Worm (Caenorhabditis elegans) whole organism, L4 larva: ENCODE measurements around the gene R08C7.11.

Source experiments
- D1046.2 ChIP-seq: fragments of 200-800 bp; sonication (Bioruptor generic); IDR thresholded peaks from 2 replicates; pipeline ENCODE4 v1.3.6; 2022; ENCODE audit warnings: missing genetic modification characterization, missing compliant biosample characterization
- F26F4.8 ChIP-seq: fragments of 200-800 bp; sonication (Bioruptor generic); conservative IDR thresholded peaks from 2 replicates; pipeline ENCODE4 v1.3.6; 2022; ENCODE audit warnings: missing genetic modification characterization, missing compliant biosample characterization
- Y105C5A.15 ChIP-seq: fragments of 200-800 bp; sonication (Bioruptor generic); IDR thresholded peaks from 2 replicates; pipeline ENCODE4 v1.3.6; 2022; ENCODE audit warnings: missing genetic modification characterization, missing compliant biosample characterization
- Y5F2A.4 ChIP-seq: fragments of 200-800 bp; sonication (Bioruptor generic); optimal IDR thresholded peaks from 2 replicates; lab custom pipeline; 2018; ENCODE audit warnings: mild to moderate bottlenecking, missing genetic modification characterization, missing compliant biosample characterization
- ZK337.2 ChIP-seq: fragments of 200-800 bp; sonication (Bioruptor generic); IDR thresholded peaks from 2 replicates; pipeline ENCODE4 v1.3.6; 2022; ENCODE audit warnings: missing genetic modification reagents, missing genetic modification characterization, missing compliant biosample characterization
- aly-2 ChIP-seq: sonication (generic microtip); optimal IDR thresholded peaks from 2 replicates; lab custom pipeline; 2018; ENCODE audit warnings: missing biosample characterization, missing genetic modification characterization
- ama-1 ChIP-seq: fragments of 150-350 bp; optimal IDR thresholded peaks from 2 replicates; lab custom pipeline; 2014; ENCODE audit warnings: inconsistent platforms, mixed read lengths
- attf-4 ChIP-seq: sonication (generic microtip); optimal IDR thresholded peaks from 3 replicates; lab custom pipeline; 2017; ENCODE audit warnings: missing biosample characterization, missing genetic modification characterization
- ces-1 ChIP-seq: fragments of 150-350 bp; sonication (generic microtip); optimal IDR thresholded peaks from 4 replicates; lab custom pipeline; 2014; ENCODE audit warnings: missing biosample characterization, missing genetic modification reagents, missing genetic modification characterization
- cey-2 ChIP-seq: sonication (generic microtip); optimal IDR thresholded peaks from 3 replicates; lab custom pipeline; 2017; ENCODE audit warnings: missing genetic modification characterization, mild to moderate bottlenecking, missing compliant biosample characterization, antibody characterized with exemption, borderline replicate concordance; ENCODE audit not compliant: insufficient read depth
- daf-8 ChIP-seq: fragments of 200-800 bp; sonication (Bioruptor generic); IDR thresholded peaks from 2 replicates; pipeline ENCODE4 v1.3.6; 2022; ENCODE audit warnings: missing genetic modification characterization, missing compliant biosample characterization
- dmd-6 ChIP-seq: fragments of 200-800 bp; sonication (Bioruptor generic); IDR thresholded peaks from 2 replicates; pipeline ENCODE4 v1.3.6; 2022; ENCODE audit warnings: missing genetic modification reagents, missing genetic modification characterization, missing compliant biosample characterization
- dmd-8 ChIP-seq: fragments of 200-800 bp; sonication (Bioruptor generic); IDR thresholded peaks from 2 replicates; pipeline ENCODE4 v1.3.6; 2022; ENCODE audit warnings: missing genetic modification characterization, missing compliant biosample characterization
- dmd-9 ChIP-seq: fragments of 200-800 bp; sonication (Bioruptor generic); IDR thresholded peaks from 2 replicates; pipeline ENCODE4 v1.3.6; 2022; ENCODE audit warnings: missing genetic modification reagents, missing genetic modification characterization, missing compliant biosample characterization
- dpl-1 ChIP-seq: fragments of 150-350 bp; optimal IDR thresholded peaks from 2 replicates; lab custom pipeline; 2014; ENCODE audit warnings: missing biosample characterization, missing genetic modification reagents, missing genetic modification characterization
- duxl-1 ChIP-seq: sonication (generic microtip); optimal IDR thresholded peaks from 2 replicates; lab custom pipeline; 2016; ENCODE audit warnings: mild to moderate bottlenecking, missing genetic modification characterization, moderate library complexity, missing compliant biosample characterization; ENCODE audit not compliant: poor library complexity
- hif-1 ChIP-seq, 2 experiments: sonication (generic microtip); optimal IDR thresholded peaks; 2 replicates each; lab custom pipeline; 2016 to 2017; ENCODE audit warnings: missing compliant biosample characterization in 2 of 2, missing genetic modification characterization in 2 of 2, missing genetic modification reagents in 2 of 2, missing genotype in 2 of 2, mild to moderate bottlenecking in 1 of 2
- hmg-1.1 ChIP-seq: fragments of 200-800 bp; sonication (Bioruptor generic); IDR thresholded peaks from 2 replicates; pipeline ENCODE4 v1.3.6; 2022; ENCODE audit warnings: missing genetic modification reagents, missing genetic modification characterization, missing compliant biosample characterization
- lim-7 ChIP-seq: fragments of 200-800 bp; sonication (Bioruptor generic); IDR thresholded peaks from 2 replicates; pipeline ENCODE4 v1.3.6; 2022; ENCODE audit warnings: missing genetic modification characterization, missing compliant biosample characterization
- lin-29 ChIP-seq: fragments of 200-800 bp; sonication (Bioruptor generic); IDR thresholded peaks from 2 replicates; pipeline ENCODE4 v1.3.6; 2022; ENCODE audit warnings: missing genetic modification reagents, missing genetic modification characterization, missing compliant biosample characterization
- lsy-2 ChIP-seq, 2 experiments: fragments of 150-350 bp in 1 of 2; sonication (generic microtip) in 1 of 2; optimal IDR thresholded peaks; 2 replicates each; lab custom pipeline; 2014 to 2017; ENCODE audit warnings: missing biosample characterization in 2 of 2, missing genetic modification characterization in 2 of 2
- madf-5 ChIP-seq, 2 experiments: fragments of 200-800 bp; sonication (Bioruptor generic); IDR thresholded peaks; 2 replicates each; pipeline ENCODE4 v1.3.6; 2022; ENCODE audit warnings: missing compliant biosample characterization in 2 of 2, missing genetic modification characterization in 2 of 2
- mep-1 ChIP-seq: fragments of 150-350 bp; sonication (generic microtip); optimal IDR thresholded peaks from 3 replicates; lab custom pipeline; 2014; ENCODE audit warnings: missing biosample characterization, missing genetic modification characterization
- mes-2 ChIP-seq: sonication (generic microtip); optimal IDR thresholded peaks from 2 replicates; lab custom pipeline; 2016; ENCODE audit warnings: missing genotype, mild to moderate bottlenecking, missing genetic modification characterization, missing compliant biosample characterization; ENCODE audit not compliant: poor library complexity, severe bottlenecking
- nhr-102 ChIP-seq: sonication (generic microtip); optimal IDR thresholded peaks from 2 replicates; lab custom pipeline; 2016; ENCODE audit warnings: mild to moderate bottlenecking, missing genetic modification characterization, moderate library complexity, missing compliant biosample characterization
- nhr-11 ChIP-seq: fragments of 150-350 bp; optimal IDR thresholded peaks from 2 replicates; lab custom pipeline; 2014; ENCODE audit warnings: missing biosample characterization, missing genetic modification characterization
- nhr-237 ChIP-seq: sonication (generic microtip); optimal IDR thresholded peaks from 2 replicates; lab custom pipeline; 2017; ENCODE audit warnings: missing biosample characterization, missing genetic modification characterization
- nhr-25 ChIP-seq: sonication (generic microtip); optimal IDR thresholded peaks from 2 replicates; lab custom pipeline; 2017; ENCODE audit warnings: missing genetic modification characterization, mild to moderate bottlenecking, missing compliant biosample characterization, antibody characterized with exemption, moderate library complexity, borderline replicate concordance; ENCODE audit not compliant: insufficient read depth
- nhr-41 ChIP-seq: fragments of 200-800 bp; sonication (Bioruptor generic); IDR thresholded peaks from 2 replicates; pipeline ENCODE4 v1.3.6; 2022; ENCODE audit warnings: missing genetic modification reagents, missing genetic modification characterization, missing compliant biosample characterization
- nhr-48 ChIP-seq: sonication (generic microtip); optimal IDR thresholded peaks from 2 replicates; lab custom pipeline; 2016; ENCODE audit warnings: mild to moderate bottlenecking, missing genetic modification characterization, missing compliant biosample characterization
- nhr-76 ChIP-seq: fragments of 150-350 bp; optimal IDR thresholded peaks from 2 replicates; lab custom pipeline; 2014; ENCODE audit warnings: missing biosample characterization, missing genetic modification characterization
- nhr-77 ChIP-seq: fragments of 150-350 bp; optimal IDR thresholded peaks from 2 replicates; lab custom pipeline; 2014; ENCODE audit warnings: missing biosample characterization, missing genetic modification characterization
- php-3 ChIP-seq: fragments of 200-800 bp; sonication (Bioruptor generic); IDR thresholded peaks from 2 replicates; pipeline ENCODE4 v1.3.6; 2022; ENCODE audit warnings: missing genetic modification reagents, missing genetic modification characterization, missing compliant biosample characterization
- pqm-1 ChIP-seq: sonication (generic microtip); optimal IDR thresholded peaks from 2 replicates; lab custom pipeline; 2017; ENCODE audit warnings: missing biosample characterization, missing genetic modification characterization
- saeg-2 ChIP-seq: fragments of 200-800 bp; sonication (Bioruptor generic); IDR thresholded peaks from 2 replicates; pipeline ENCODE4 v1.3.6; 2022; ENCODE audit warnings: missing genetic modification reagents, missing genetic modification characterization, missing compliant biosample characterization
- sdz-12 ChIP-seq: fragments of 200-800 bp; sonication (Bioruptor generic); optimal IDR thresholded peaks from 2 replicates; lab custom pipeline; 2018; ENCODE audit warnings: mild to moderate bottlenecking, missing genetic modification characterization, missing compliant biosample characterization
- tag-97 ChIP-seq: fragments of 200-800 bp; sonication (Bioruptor generic); IDR thresholded peaks from 2 replicates; pipeline ENCODE4 v1.3.6; 2022; ENCODE audit warnings: missing genetic modification characterization, missing compliant biosample characterization
- tra-1 ChIP-seq: fragments of 200-800 bp; sonication (Bioruptor generic); IDR thresholded peaks from 2 replicates; pipeline ENCODE4 v1.3.6; 2022; ENCODE audit warnings: missing genetic modification reagents, missing genetic modification characterization, missing compliant biosample characterization
- unc-130 ChIP-seq: sonication (generic microtip); optimal IDR thresholded peaks from 2 replicates; lab custom pipeline; 2016; ENCODE audit warnings: missing genetic modification reagents, missing genetic modification characterization, missing compliant biosample characterization
- unc-62 ChIP-seq, 3 experiments: fragments of 150-350 bp in 1 of 3; sonication (generic microtip); optimal IDR thresholded peaks in 2 of 3; peaks in 1 of 3; 1 replicate in 1 of 3; 2 replicates in 2 of 3; lab custom pipeline; 2014 to 2017; ENCODE audit warnings: missing biosample characterization in 3 of 3, missing genetic modification characterization in 3 of 3, missing genetic modification reagents in 3 of 3, missing genotype in 1 of 3
- zfp-3 ChIP-seq: fragments of 200-800 bp; sonication (Bioruptor generic); conservative IDR thresholded peaks from 2 replicates; pipeline ENCODE4 v1.3.6; 2022; ENCODE audit warnings: missing genetic modification reagents, missing genetic modification characterization, missing compliant biosample characterization
- zip-11 ChIP-seq: fragments of 200-800 bp; sonication (Bioruptor generic); IDR thresholded peaks from 2 replicates; pipeline ENCODE4 v1.3.6; 2022; ENCODE audit warnings: missing genetic modification characterization, missing compliant biosample characterization
- zip-2 ChIP-seq: fragments of 150-350 bp; optimal IDR thresholded peaks from 2 replicates; lab custom pipeline; 2014; ENCODE audit warnings: missing biosample characterization, missing genetic modification characterization

The R08C7.11 gene

DNA sequence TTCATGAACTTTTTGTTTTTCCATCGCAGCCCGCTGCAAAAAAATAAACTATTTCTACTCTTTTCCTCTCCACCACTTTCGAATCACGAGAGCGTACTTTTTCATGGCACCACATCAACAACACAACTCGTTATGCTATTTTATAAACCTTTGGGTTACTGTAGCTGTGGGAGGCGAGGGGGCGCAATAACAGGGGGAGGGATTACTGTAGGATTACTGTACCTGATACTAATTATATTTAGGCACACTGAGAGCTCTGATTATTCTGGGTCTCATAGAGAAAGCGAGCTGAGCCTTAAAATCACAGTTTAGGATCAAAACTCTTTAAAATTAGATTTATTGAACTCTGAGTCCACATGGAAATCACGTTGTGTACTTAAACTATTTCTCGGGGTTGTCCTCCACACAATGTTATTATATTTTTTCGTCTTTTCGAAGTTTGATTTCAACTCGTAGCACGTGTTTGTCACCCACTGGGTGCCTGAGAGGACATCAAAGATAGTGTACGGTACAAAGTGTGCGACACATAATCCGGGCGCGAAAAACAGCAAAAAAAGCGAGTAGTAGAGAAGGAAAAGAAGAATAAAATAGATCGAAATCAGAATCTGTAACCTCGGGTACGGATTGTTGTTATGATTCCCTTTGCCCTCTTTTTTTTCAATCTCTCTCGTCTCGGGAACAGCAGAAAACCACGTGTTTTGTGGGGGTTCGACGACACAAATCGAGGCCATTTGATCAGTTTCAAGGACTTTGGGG is 17.9 kb upstream of the R08C7.11 start (continued):
- TF ChIP-seq hmg-1.1 (GFP tag; lab: Robert Waterston, UW) (peak; percentile 17; the same call in 1 of the 2 replicates), pqm-1 (tag; lab: Kevin White, UChicago) (no peak), nhr-48 (tag; lab: Kevin White, UChicago) (peak; percentile 65), ama-1 (lab: Kevin White, UChicago) (peak; percentile 70), dmd-9 (GFP tag; lab: Robert Waterston, UW) (peak; percentile 60; the same call in 1 of the 2 replicates), lin-29 (GFP tag; lab: Robert Waterston, UW) (no peak), nhr-77 (tag; lab: Kevin White, UChicago) (no peak), lsy-2 (tag; optimal IDR thresholded peaks at IDR 0.05; lab: Kevin White, UChicago) (no peak), madf-5 (GFP tag; IDR thresholded peaks at IDR 0.05; lab: Robert Waterston, UW) (no peak), mep-1 (tag; lab: Kevin White, UChicago) (peak; percentile 44), nhr-25 (tag; lab: Kevin White, UChicago) (peak; percentile 23), unc-62 (GFP tag; optimal IDR thresholded peaks at IDR 0.05 in 1 of 2; lab: Kevin White, UChicago) (peak in 1 of 2 experiments; percentile 98), unc-62 (tag; optimal IDR thresholded peaks at IDR 0.05; lab: Kevin White, UChicago) (no peak), hif-1 (tag; optimal IDR thresholded peaks at IDR 0.05; lab: Kevin White, UChicago) (no peak), nhr-102 (tag; lab: Kevin White, UChicago) (no peak), zip-2 (tag; lab: Kevin White, UChicago) (no peak), nhr-76 (tag; lab: Kevin White, UChicago) (no peak), cey-2 (tag; lab: Kevin White, UChicago) (no peak), tag-97 (GFP tag; lab: Robert Waterston, UW) (no peak), Y5F2A.4 (GFP tag; lab: Kevin White, UChicago) (no peak), Y105C5A.15 (GFP tag; lab: Robert Waterston, UW) (no peak), zfp-3 (GFP tag; lab: Robert Waterston, UW) (no peak), ZK337.2 (GFP tag; lab: Robert Waterston, UW) (no peak), php-3 (GFP tag; lab: Robert Waterston, UW) (no peak; the same call in 1 of the 2 replicates), nhr-41 (no peak), unc-130 (no peak), F26F4.8 (GFP tag; lab: Robert Waterston, UW) (no peak), lim-7 (no peak), saeg-2 (GFP tag; lab: Robert Waterston, UW) (no peak)

DNA sequence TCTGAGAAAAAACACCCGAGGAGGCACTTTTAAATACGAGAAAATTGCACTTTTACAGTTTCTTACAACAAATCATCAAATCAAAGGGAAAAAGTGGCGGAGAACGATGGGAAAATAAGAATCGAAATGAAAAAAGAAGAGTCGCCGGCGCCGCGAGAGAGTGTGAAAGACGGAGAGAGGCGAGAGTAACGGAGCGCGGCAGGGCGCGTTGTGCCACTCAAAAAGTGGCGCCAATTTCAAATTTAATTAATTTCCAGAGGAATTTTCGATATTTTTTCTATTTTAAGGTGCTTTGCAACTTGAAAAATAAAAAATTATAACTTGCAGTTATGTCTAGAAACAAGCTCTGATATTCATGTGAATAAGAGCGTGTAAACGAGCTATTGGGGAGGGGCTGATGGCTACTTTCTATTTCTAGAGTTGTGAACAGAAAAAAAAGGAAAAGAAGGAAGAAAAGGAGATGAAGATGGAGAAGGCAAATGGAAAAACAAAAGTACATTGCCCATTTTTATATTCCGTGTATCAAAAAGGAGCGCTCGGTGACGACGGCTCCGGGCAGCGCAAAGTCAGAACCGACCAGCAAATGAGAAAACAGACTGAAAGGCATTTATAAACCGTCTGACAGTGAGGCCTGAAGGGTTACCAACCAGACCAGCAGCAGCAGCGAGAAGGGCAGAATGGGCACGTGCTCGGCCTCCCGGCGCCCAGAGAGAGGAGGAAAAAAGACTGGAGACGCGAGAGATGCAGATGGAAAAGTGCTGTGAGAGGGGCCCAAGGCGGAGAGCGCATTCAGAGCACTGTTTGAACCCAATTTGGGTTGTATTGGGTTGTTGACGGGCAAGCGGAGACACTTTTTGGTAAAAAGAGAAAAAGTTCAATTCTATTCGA is 16.4 kb upstream of the R08C7.11 start:
- no peak for TF ChIP-seq zip-11
- no peak for TF ChIP-seq attf-4 (tag; lab: Kevin White, UChicago)
- peak; percentile 56 for TF ChIP-seq dpl-1
- no peak; the same call in 1 of the 2 replicates for TF ChIP-seq D1046.2
- 0 out of 2 replicates have a peak, but pooled peaks have one; percentile 39 for TF ChIP-seq tra-1
- TF ChIP-seq daf-8 (GFP tag; lab: Robert Waterston, UW): no peak
- TF ChIP-seq aly-2 (tag; lab: Kevin White, UChicago): no peak
- TF ChIP-seq dmd-8: peak; percentile 40; the same call in 1 of the 2 replicates
- TF ChIP-seq duxl-1 (tag; lab: Kevin White, UChicago): no peak
- no peak for TF ChIP-seq php-3 (GFP tag; lab: Robert Waterston, UW)
- no peak for TF ChIP-seq cey-2 (tag; lab: Kevin White, UChicago)
- no peak for TF ChIP-seq nhr-11 (tag; lab: Kevin White, UChicago)
- TF ChIP-seq unc-62 (GFP tag; optimal IDR thresholded peaks at IDR 0.05 in 1 of 2; lab: Kevin White, UChicago): peak in 1 of 2 experiments; percentile 97
- no peak for TF ChIP-seq unc-62 (tag; optimal IDR thresholded peaks at IDR 0.05; lab: Kevin White, UChicago)
- peak; percentile 47; the same call in 1 of the 2 replicates for TF ChIP-seq ZK337.2 (GFP tag; lab: Robert Waterston, UW)
- peak; percentile 51 for TF ChIP-seq nhr-77 (tag; lab: Kevin White, UChicago)
- no peak for TF ChIP-seq ces-1
- TF ChIP-seq Y105C5A.15 (GFP tag; lab: Robert Waterston, UW): peak; percentile 59; the same call in 1 of the 2 replicates
- no peak for TF ChIP-seq Y5F2A.4 (GFP tag; lab: Kevin White, UChicago)
- TF ChIP-seq sdz-12: no peak
- TF ChIP-seq nhr-237 (tag; lab: Kevin White, UChicago): no peak
- peak; percentile 48 for TF ChIP-seq mes-2
- TF ChIP-seq mep-1 (tag; lab: Kevin White, UChicago): peak; percentile 14
- TF ChIP-seq dmd-6 (GFP tag; lab: Robert Waterston, UW): peak; percentile 45
